Fruit fly (Drosophila melanogaster): ENCODE measurements around the gene CycJ.

The CycJ gene

DNA sequence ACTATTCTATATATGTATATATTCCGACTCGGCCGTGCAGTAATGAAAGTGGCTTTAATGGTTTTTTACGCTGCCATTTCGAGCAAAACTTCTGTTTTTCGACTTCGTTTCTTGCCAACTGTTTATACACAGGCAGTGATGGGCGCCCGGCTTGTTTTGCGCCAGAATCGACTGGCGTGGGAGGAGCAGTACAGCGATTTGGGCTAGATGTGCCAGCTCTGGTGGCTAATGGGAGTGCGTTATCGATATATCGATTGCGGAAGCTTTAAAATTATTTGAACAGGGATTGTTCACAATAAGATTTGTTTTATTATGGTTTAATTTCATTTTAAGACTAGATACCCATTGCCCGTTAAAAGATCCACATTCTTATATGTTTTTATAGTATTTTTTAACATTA, 4.9 kb downstream of the CycJ start, which contains the start of gene CG14971 (continued):
- TF ChIP-seq caup (GFP tag; optimal IDR thresholded peaks at IDR 0.05; ENCODE audit: severe bottlenecking), result peak; percentile 31
- TF ChIP-seq CG14860 (GFP tag; IDR thresholded peaks at IDR 0.05; ENCODE audit: partially characterized antibody), result peak; percentile 81
- TF ChIP-seq BtbVII (GFP tag; optimal IDR thresholded peaks at IDR 0.05), result no peak
- peak; percentile 3 for TF ChIP-seq CG12155 (GFP tag; optimal IDR thresholded peaks at IDR 0.05)
- no peak for TF ChIP-seq tio (GFP tag; optimal IDR thresholded peaks at IDR 0.05)
- TF ChIP-seq mld (GFP tag; IDR thresholded peaks at IDR 0.05; ENCODE audit: partially characterized antibody), result peak; percentile 72; the same call in 2 of the 3 replicates
- no peak for TF ChIP-seq ttk (GFP tag; IDR thresholded peaks at IDR 0.05)
- no peak for TF ChIP-seq CG12769 (tag; optimal IDR thresholded peaks at IDR 0.05)
- TF ChIP-seq tap (tag; optimal IDR thresholded peaks at IDR 0.05), result no peak
- TF ChIP-seq CG7928 (GFP tag; optimal IDR thresholded peaks at IDR 0.05), result peak; percentile 46
- TF ChIP-seq zfh1 (GFP tag; IDR thresholded peaks at IDR 0.05), result 0 out of 3 replicates have a peak, but pooled peaks have one; percentile 17
- peak; percentile 23 for TF ChIP-seq crc (GFP tag; optimal IDR thresholded peaks at IDR 0.05)
- peak; percentile 67 for TF ChIP-seq Ets97D (GFP tag; optimal IDR thresholded peaks at IDR 0.05)
- peak; percentile 53 for TF ChIP-seq CG18599 (GFP tag; optimal IDR thresholded peaks at IDR 0.05)
- TF ChIP-seq Mad (GFP tag; optimal IDR thresholded peaks at IDR 0.05), result peak; percentile 44
- no peak for TF ChIP-seq CG11093 (GFP tag; IDR thresholded peaks at IDR 0.05)
- TF ChIP-seq Hr3 (GFP tag; optimal IDR thresholded peaks at IDR 0.05), result peak; percentile 9
- TF ChIP-seq prd (optimal IDR thresholded peaks at IDR 0.05), result no peak
- TF ChIP-seq prd (GFP tag; IDR thresholded peaks at IDR 0.05), result peak; percentile 47; the same call in 2 of the 3 replicates
- TF ChIP-seq sens (GFP tag), result peak; percentile 82
- TF ChIP-seq CG12236 (GFP tag; optimal IDR thresholded peaks at IDR 0.05), result no peak
- no peak for TF ChIP-seq gsb (GFP tag; IDR thresholded peaks at IDR 0.05)
- TF ChIP-seq da (GFP tag; optimal IDR thresholded peaks at IDR 0.05), result no peak
- TF ChIP-seq Gug (GFP tag; IDR thresholded peaks at IDR 0.05), result peak; percentile 34; the same call in 1 of the 4 replicates
- TF ChIP-seq CG12104 (GFP tag; optimal IDR thresholded peaks at IDR 0.05), result no peak
- TF ChIP-seq gfzf (GFP tag; optimal IDR thresholded peaks at IDR 0.05), result peak; percentile 44
- peak; percentile 91 for TF ChIP-seq MBD-R2 (GFP tag; IDR thresholded peaks at IDR 0.05)
- no peak for TF ChIP-seq lola (GFP tag; optimal IDR thresholded peaks at IDR 0.05)
- peak; percentile 14 for TF ChIP-seq CG13424 (tag; optimal IDR thresholded peaks at IDR 0.05)
- TF ChIP-seq knrl (GFP tag; IDR thresholded peaks at IDR 0.05; ENCODE audit: partially characterized antibody), result peak; percentile 82
- TF ChIP-seq ssp (GFP tag; IDR thresholded peaks at IDR 0.05), result peak; percentile 62
- TF ChIP-seq sug (tag; optimal IDR thresholded peaks at IDR 0.05), result peak; percentile 61
- no peak for TF ChIP-seq tll (GFP tag; optimal IDR thresholded peaks at IDR 0.05)
- TF ChIP-seq Bgb (GFP tag; IDR thresholded peaks at IDR 0.05; ENCODE audit: partially characterized antibody), result peak; percentile 91
- TF ChIP-seq cato (GFP tag; optimal IDR thresholded peaks at IDR 0.05; ENCODE audit: borderline replicate concordance), result no peak
- TF ChIP-seq CG2129 (GFP tag; IDR thresholded peaks at IDR 0.05; ENCODE audit: partially characterized antibody), result peak; percentile 66
- peak; percentile 48 for TF ChIP-seq vfl (GFP tag; optimal IDR thresholded peaks at IDR 0.05)
- peak; percentile 43 for TF ChIP-seq CG9609 (GFP tag; optimal IDR thresholded peaks at IDR 0.05)
- peak; percentile 58 for TF ChIP-seq CG14710 (tag; optimal IDR thresholded peaks at IDR 0.05)
- TF ChIP-seq Atf6 (GFP tag; IDR thresholded peaks at IDR 0.05), result peak; percentile 11; the same call in 1 of the 2 replicates
- no peak for TF ChIP-seq CG1832 (GFP tag; optimal IDR thresholded peaks at IDR 0.05)
- TF ChIP-seq schlank (tag; optimal IDR thresholded peaks at IDR 0.05), result no peak
- peak; percentile 59 for TF ChIP-seq trem (tag; optimal IDR thresholded peaks at IDR 0.05)
- TF ChIP-seq Drgx (GFP tag; IDR thresholded peaks at IDR 0.05), result no peak
- peak; percentile 92 for TF ChIP-seq Dref (GFP tag; IDR thresholded peaks at IDR 0.05)
- TF ChIP-seq gcm2 (GFP tag; optimal IDR thresholded peaks at IDR 0.05), result peak; percentile 41
- peak; percentile 78 for TF ChIP-seq tna (GFP tag; IDR thresholded peaks at IDR 0.05; ENCODE audit: partially characterized antibody)
- peak; percentile 49 for TF ChIP-seq CHES-1-like (GFP tag; optimal IDR thresholded peaks at IDR 0.05)
- peak; percentile 99 for TF ChIP-seq Sry-β (GFP tag; optimal IDR thresholded peaks at IDR 0.05)
- TF ChIP-seq Ets65A (GFP tag), result peak; percentile 89
